Worm (Caenorhabditis elegans) whole organism, L4 larva: ENCODE data around the gene F49H12.2.

Experiments used
- ZK546.5 ChIP-seq, 2 experiments: sonication (generic microtip); optimal IDR thresholded peaks; 2 replicates each; lab custom pipeline; 2017; ENCODE audit warnings: missing biosample characterization in 2 of 2, missing genetic modification characterization in 2 of 2
- aly-2 ChIP-seq: sonication (generic microtip); optimal IDR thresholded peaks from 2 replicates; lab custom pipeline; 2018; ENCODE audit warnings: missing biosample characterization, missing genetic modification characterization
- ceh-44 ChIP-seq: fragments of 200-800 bp; sonication (Bioruptor generic); IDR thresholded peaks from 2 replicates; pipeline ENCODE4 v1.3.6; 2022; ENCODE audit warnings: missing genetic modification reagents, missing genetic modification characterization, missing compliant biosample characterization
- daf-12 ChIP-seq: fragments of 150-350 bp; optimal IDR thresholded peaks from 2 replicates; lab custom pipeline; 2014; ENCODE audit warnings: missing biosample characterization, missing genetic modification reagents, missing genetic modification characterization
- hif-1 ChIP-seq, 2 experiments: sonication (generic microtip); optimal IDR thresholded peaks; 2 replicates each; lab custom pipeline; 2016 to 2017; ENCODE audit warnings: missing compliant biosample characterization in 2 of 2, missing genetic modification characterization in 2 of 2, missing genetic modification reagents in 2 of 2, missing genotype in 2 of 2, mild to moderate bottlenecking in 1 of 2
- lsy-2 ChIP-seq, 2 experiments: fragments of 150-350 bp in 1 of 2; sonication (generic microtip) in 1 of 2; optimal IDR thresholded peaks; 2 replicates each; lab custom pipeline; 2014 to 2017; ENCODE audit warnings: missing biosample characterization in 2 of 2, missing genetic modification characterization in 2 of 2
- mdt-29 ChIP-seq: fragments of 200-800 bp; sonication (Bioruptor generic); IDR thresholded peaks from 2 replicates; pipeline ENCODE4 v1.3.6; 2022; ENCODE audit warnings: missing genetic modification reagents, missing genetic modification characterization, missing compliant biosample characterization
- pha-4 ChIP-seq, 2 experiments: fragments of 150-350 bp in 1 of 2; fragments of 200-800 bp in 1 of 2; sonication (Bioruptor generic) in 1 of 2; IDR thresholded peaks in 1 of 2; optimal IDR thresholded peaks in 1 of 2; 2 replicates each; pipeline versions ENCODE4 v1.3.6 to Lab custom; 2014 to 2022; ENCODE audit warnings: missing genetic modification characterization in 2 of 2, missing genetic modification reagents in 2 of 2, missing biosample characterization in 1 of 2, missing compliant biosample characterization in 1 of 2
- skn-1 ChIP-seq: fragments of 150-350 bp; optimal IDR thresholded peaks from 2 replicates; lab custom pipeline; 2014; ENCODE audit warnings: missing biosample characterization, missing genetic modification characterization
- spr-3 ChIP-seq: fragments of 200-800 bp; sonication (Bioruptor generic); optimal IDR thresholded peaks from 2 replicates; lab custom pipeline; 2018; ENCODE audit warnings: mild to moderate bottlenecking, missing genetic modification characterization, missing compliant biosample characterization
- tra-1 ChIP-seq: fragments of 200-800 bp; sonication (Bioruptor generic); IDR thresholded peaks from 2 replicates; pipeline ENCODE4 v1.3.6; 2022; ENCODE audit warnings: missing genetic modification reagents, missing genetic modification characterization, missing compliant biosample characterization
- zag-1 ChIP-seq: fragments of 150-350 bp; optimal IDR thresholded peaks from 2 replicates; lab custom pipeline; 2014; ENCODE audit warnings: missing biosample characterization, missing genetic modification characterization

ce11 chrX:2044541-2045168, 40.4 kb upstream of the F49H12.2 start:
- TF ChIP-seq tra-1 = no peak
- TF ChIP-seq lsy-2 (tag; optimal IDR thresholded peaks at IDR 0.05; lab: Kevin White, UChicago) = no peak
- TF ChIP-seq ZK546.5 (tag; optimal IDR thresholded peaks at IDR 0.05; lab: Kevin White, UChicago) = no peak
- TF ChIP-seq ceh-44 (GFP tag; lab: Robert Waterston, UW) = no peak
- no peak for TF ChIP-seq hif-1 (tag; optimal IDR thresholded peaks at IDR 0.05; lab: Kevin White, UChicago)
- no peak for TF ChIP-seq mdt-29 (GFP tag; lab: Robert Waterston, UW)
- TF ChIP-seq skn-1 (tag; lab: Kevin White, UChicago) = no peak
- no peak for TF ChIP-seq pha-4 (GFP tag; IDR thresholded peaks at IDR 0.05; lab: Robert Waterston, UW)
- no peak for TF ChIP-seq pha-4 (tag; optimal IDR thresholded peaks at IDR 0.05; lab: Kevin White, UChicago)
- TF ChIP-seq spr-3 = no peak
- TF ChIP-seq daf-12 (tag; lab: Kevin White, UChicago) = no peak
- TF ChIP-seq zag-1 (tag; lab: Kevin White, UChicago) = no peak
- TF ChIP-seq aly-2 (tag; lab: Kevin White, UChicago) = no peak
